Worm (Caenorhabditis elegans) whole organism, late embryonic: ENCODE data around the gene btb-9.

ENCODE experiments used
- C38D4.7 ChIP-seq: fragments of 200-800 bp; sonication (Bioruptor generic); optimal IDR thresholded peaks from 2 replicates; lab custom pipeline; 2018; ENCODE audit warnings: mild to moderate bottlenecking, missing genetic modification characterization, moderate library complexity, missing compliant biosample characterization
- K02D7.2 ChIP-seq: sonication (generic microtip); optimal IDR thresholded peaks from 2 replicates; lab custom pipeline; 2017; ENCODE audit warnings: mild to moderate bottlenecking, missing genetic modification characterization, missing compliant biosample characterization
- K09A11.1 ChIP-seq: sonication (generic microtip); optimal IDR thresholded peaks from 2 replicates; lab custom pipeline; 2017; ENCODE audit warnings: antibody characterized with exemption, mild to moderate bottlenecking, missing genetic modification characterization, missing compliant biosample characterization; ENCODE audit not compliant: insufficient read depth
- T23F11.4 ChIP-seq: fragments of 200-800 bp; sonication (Bioruptor generic); optimal IDR thresholded peaks from 2 replicates; lab custom pipeline; 2018; ENCODE audit warnings: mild to moderate bottlenecking, missing genetic modification characterization, missing compliant biosample characterization
- Y22D7AL.16 ChIP-seq: sonication (generic microtip); optimal IDR thresholded peaks from 2 replicates; lab custom pipeline; 2016; ENCODE audit warnings: missing genetic modification characterization, missing compliant biosample characterization
- ama-1 ChIP-seq: fragments of 150-350 bp; optimal IDR thresholded peaks from 2 replicates; lab custom pipeline; 2014
- ceh-14 ChIP-seq: sonication (generic microtip); optimal IDR thresholded peaks from 2 replicates; lab custom pipeline; 2016; ENCODE audit warnings: missing genotype, missing genetic modification characterization, missing compliant biosample characterization
- ceh-18 ChIP-seq: sonication (generic microtip); optimal IDR thresholded peaks from 2 replicates; lab custom pipeline; 2016; ENCODE audit warnings: missing genetic modification characterization, missing compliant biosample characterization
- ceh-19 ChIP-seq: fragments of 200-800 bp; sonication (Bioruptor generic); optimal IDR thresholded peaks from 2 replicates; lab custom pipeline; 2018; ENCODE audit warnings: mild to moderate bottlenecking, missing genetic modification characterization, missing compliant biosample characterization
- ceh-24 ChIP-seq: sonication (generic microtip); optimal IDR thresholded peaks from 2 replicates; lab custom pipeline; 2016; ENCODE audit warnings: mild to moderate bottlenecking, missing genetic modification characterization, missing compliant biosample characterization
- ceh-30 ChIP-seq: fragments of 150-350 bp; optimal IDR thresholded peaks from 2 replicates; lab custom pipeline; 2014; ENCODE audit warnings: missing biosample characterization, missing genetic modification characterization
- ceh-31 ChIP-seq: sonication (generic microtip); optimal IDR thresholded peaks from 2 replicates; lab custom pipeline; 2016; ENCODE audit warnings: missing genetic modification characterization, missing compliant biosample characterization
- ceh-34 ChIP-seq: sonication (generic microtip); optimal IDR thresholded peaks from 2 replicates; lab custom pipeline; 2016; ENCODE audit warnings: mild to moderate bottlenecking, missing genetic modification characterization, missing compliant biosample characterization
- ceh-48 ChIP-seq: sonication (generic microtip); optimal IDR thresholded peaks from 2 replicates; lab custom pipeline; 2016; ENCODE audit warnings: missing genetic modification characterization, inconsistent platforms, missing compliant biosample characterization
- ceh-6 ChIP-seq: fragments of 200-800 bp; sonication (Bioruptor generic); optimal IDR thresholded peaks from 2 replicates; lab custom pipeline; 2018; ENCODE audit warnings: mild to moderate bottlenecking, missing genetic modification characterization, missing compliant biosample characterization
- dve-1 ChIP-seq: sonication (generic microtip); optimal IDR thresholded peaks from 2 replicates; lab custom pipeline; 2017; ENCODE audit warnings: antibody characterized with exemption, mild to moderate bottlenecking, missing genetic modification characterization, missing compliant biosample characterization
- elt-4 ChIP-seq: sonication (generic microtip); optimal IDR thresholded peaks from 2 replicates; lab custom pipeline; 2016; ENCODE audit warnings: missing genetic modification characterization, missing compliant biosample characterization
- ets-4 ChIP-seq: sonication (generic microtip); optimal IDR thresholded peaks from 2 replicates; lab custom pipeline; 2016; ENCODE audit warnings: missing genetic modification characterization, missing compliant biosample characterization
- fkh-6 ChIP-seq: sonication (generic microtip); optimal IDR thresholded peaks from 2 replicates; lab custom pipeline; 2016; ENCODE audit warnings: missing genetic modification characterization, missing compliant biosample characterization
- gmeb-2 ChIP-seq: sonication (generic microtip); optimal IDR thresholded peaks from 2 replicates; lab custom pipeline; 2016; ENCODE audit warnings: missing genetic modification characterization, inconsistent platforms, missing compliant biosample characterization
- hlh-15 ChIP-seq: sonication (generic microtip); optimal IDR thresholded peaks from 2 replicates; lab custom pipeline; 2016; ENCODE audit warnings: missing genetic modification characterization, missing compliant biosample characterization
- hlh-6 ChIP-seq: sonication (generic microtip); optimal IDR thresholded peaks from 2 replicates; lab custom pipeline; 2016; ENCODE audit warnings: missing genotype, missing genetic modification characterization, missing compliant biosample characterization
- lim-6 ChIP-seq: sonication (generic microtip); optimal IDR thresholded peaks from 2 replicates; lab custom pipeline; 2016; ENCODE audit warnings: missing genetic modification characterization, missing compliant biosample characterization
- lin-11 ChIP-seq: fragments of 200-800 bp; sonication (Bioruptor generic); optimal IDR thresholded peaks from 2 replicates; lab custom pipeline; 2018; ENCODE audit warnings: mild to moderate bottlenecking, missing genetic modification characterization, missing compliant biosample characterization
- nfya-1 ChIP-seq: sonication (generic microtip); optimal IDR thresholded peaks from 2 replicates; lab custom pipeline; 2017; ENCODE audit warnings: missing genetic modification characterization, mild to moderate bottlenecking, missing compliant biosample characterization, antibody characterized with exemption, moderate library complexity
- nhr-11 ChIP-seq: fragments of 150-350 bp; optimal IDR thresholded peaks from 2 replicates; lab custom pipeline; 2014; ENCODE audit warnings: missing biosample characterization, missing genetic modification characterization
- npax-4 ChIP-seq: sonication (generic microtip); optimal IDR thresholded peaks from 2 replicates; lab custom pipeline; 2016; ENCODE audit warnings: missing genetic modification characterization, missing compliant biosample characterization
- odd-2 ChIP-seq: sonication (generic microtip); optimal IDR thresholded peaks from 2 replicates; lab custom pipeline; 2017; ENCODE audit warnings: antibody characterized with exemption, mild to moderate bottlenecking, missing genetic modification characterization, missing compliant biosample characterization
- pag-3 ChIP-seq: sonication (generic microtip); optimal IDR thresholded peaks from 2 replicates; lab custom pipeline; 2016; ENCODE audit warnings: missing compliant biosample characterization, missing genetic modification characterization, borderline replicate concordance
- pat-9 ChIP-seq: fragments of 200-800 bp; sonication (Bioruptor generic); optimal IDR thresholded peaks from 2 replicates; lab custom pipeline; 2018; ENCODE audit warnings: mild to moderate bottlenecking, missing genetic modification characterization, moderate library complexity, missing compliant biosample characterization
- pha-4 ChIP-seq: fragments of 150-350 bp; optimal IDR thresholded peaks from 2 replicates; lab custom pipeline; 2018; ENCODE audit warnings: missing biosample characterization, missing genetic modification reagents, missing genetic modification characterization
- sdc-2 ChIP-seq: sonication (generic microtip); optimal IDR thresholded peaks from 2 replicates; lab custom pipeline; 2016; ENCODE audit warnings: missing genotype, missing genetic modification characterization, missing compliant biosample characterization
- sox-2 ChIP-seq: fragments of 200-800 bp; sonication (Bioruptor generic); IDR thresholded peaks from 2 replicates; pipeline ENCODE4 v1.3.6; 2022; ENCODE audit warnings: missing genetic modification reagents, missing genetic modification characterization, missing compliant biosample characterization
- sox-4 ChIP-seq: sonication (generic microtip); optimal IDR thresholded peaks from 2 replicates; lab custom pipeline; 2017; ENCODE audit warnings: mild to moderate bottlenecking, missing genetic modification characterization, inconsistent platforms, missing compliant biosample characterization
- zip-5 ChIP-seq: sonication (generic microtip); optimal IDR thresholded peaks from 2 replicates; lab custom pipeline; 2016; ENCODE audit warnings: missing genetic modification characterization, missing compliant biosample characterization

Gene btb-9

ce11 chrII:1706385-1706784 lies 21.9 kb upstream of the btb-9 start, which contains the start of gene sdz-18:
Gene sdz-18, minus strand, starts transcription at chrII:1706485.
- TF ChIP-seq ceh-31 (tag; lab: Kevin White, UChicago) (no peak), ama-1 (lab: Kevin White, UChicago) (no peak), C38D4.7 (GFP tag; lab: Kevin White, UChicago) (no peak), K02D7.2 (tag; lab: Kevin White, UChicago) (no peak), odd-2 (tag; lab: Kevin White, UChicago) (no peak), ceh-6 (GFP tag; lab: Kevin White, UChicago) (no peak), pat-9 (tag; lab: Kevin White, UChicago) (no peak)

- no peak for TF ChIP-seq ceh-24 (tag; lab: Kevin White, UChicago)
- no peak for TF ChIP-seq ceh-48 (tag; lab: Kevin White, UChicago)
- no peak for TF ChIP-seq nfya-1 (tag; lab: Kevin White, UChicago)
- no peak for TF ChIP-seq nhr-11 (tag; lab: Kevin White, UChicago)
- no peak for TF ChIP-seq T23F11.4 (GFP tag; lab: Kevin White, UChicago)
- no peak for TF ChIP-seq ets-4 (tag; lab: Kevin White, UChicago)
- TF ChIP-seq, all 69 proteins: peak for 0
These were observed 18.3 kb upstream of the btb-9 start, which contains the start of gene fbxa-184 for ce11 chrII:1709959-1710358. Gene fbxa-184, plus strand, starts transcription at chrII:1710259.

- TF ChIP-seq C38D4.7 (GFP tag; lab: Kevin White, UChicago) (no peak), K02D7.2 (tag; lab: Kevin White, UChicago) (no peak), fkh-6 (tag; lab: Kevin White, UChicago) (no peak), hlh-15 (tag; lab: Kevin White, UChicago) (no peak), K09A11.1 (tag; lab: Kevin White, UChicago) (no peak), ceh-18 (tag; lab: Kevin White, UChicago) (no peak), sox-4 (tag; lab: Kevin White, UChicago) (no peak), gmeb-2 (tag; lab: Kevin White, UChicago) (no peak), zip-5 (tag; lab: Kevin White, UChicago) (no peak), ceh-34 (tag; lab: Kevin White, UChicago) (no peak), dve-1 (tag; lab: Kevin White, UChicago) (no peak)
- TF ChIP-seq, all 69 proteins: peak for 0
These were observed 15.4 kb upstream of the btb-9 start, which contains the start of gene btb-7 for ce11 chrII:1712938-1713337. Gene btb-7, plus strand, starts transcription at chrII:1713238.

ce11 chrII:1714772-1715353 lies 13.4 kb upstream of the btb-9 start, which contains the start of gene btb-6:
Gene btb-6, plus strand, starts transcription at chrII:1715303.
- TF ChIP-seq pat-9 (tag; lab: Kevin White, UChicago) (no peak), ceh-30 (tag; lab: Kevin White, UChicago) (no peak)

- no peak for TF ChIP-seq sdc-2 (tag; lab: Kevin White, UChicago)
- TF ChIP-seq lin-11 = no peak
- no peak for TF ChIP-seq sox-2 (GFP tag; lab: Robert Waterston, UW)
- no peak for TF ChIP-seq lim-6 (tag; lab: Kevin White, UChicago)
- no peak for TF ChIP-seq elt-4 (tag; lab: Kevin White, UChicago)
- no peak for TF ChIP-seq gmeb-2 (tag; lab: Kevin White, UChicago)
- TF ChIP-seq ceh-19 = no peak
- no peak for TF ChIP-seq T23F11.4 (GFP tag; lab: Kevin White, UChicago)
- no peak for TF ChIP-seq npax-4 (tag; lab: Kevin White, UChicago)
- no peak for TF ChIP-seq pag-3 (tag; lab: Kevin White, UChicago)
- TF ChIP-seq ceh-6 (GFP tag; lab: Kevin White, UChicago) = no peak
- TF ChIP-seq pha-4 (tag; lab: Kevin White, UChicago) = no peak
- no peak for TF ChIP-seq ceh-14 (tag; lab: Kevin White, UChicago)
- TF ChIP-seq hlh-6 (tag; lab: Kevin White, UChicago) = no peak
- TF ChIP-seq Y22D7AL.16 (tag; lab: Kevin White, UChicago) = no peak
- no peak for TF ChIP-seq ceh-24 (tag; lab: Kevin White, UChicago)
These were observed 9.2 kb upstream of the btb-9 start, which contains the start of gene fbxb-48 for ce11 chrII:1719153-1719552. Gene fbxb-48, minus strand, starts transcription at chrII:1719253.
